Fruit fly (Drosophila melanogaster) whole organism, embryonic: ENCODE data around the gene Gmap.

ENCODE experiments used
- Abd-B ChIP-seq: fragments of 200-800 bp; sonication (Bioruptor generic); optimal IDR thresholded peaks from 2 replicates; lab custom pipeline; 2018; ENCODE audit warnings: missing biosample characterization, mild to moderate bottlenecking, missing genetic modification characterization, moderate library complexity
- Adf1 ChIP-seq: fragments of 200-800 bp; sonication (Bioruptor generic); IDR thresholded peaks from 2 replicates; pipeline ENCODE4 v1.3.6; 2022; ENCODE audit warnings: missing biosample characterization, missing genetic modification characterization
- Antp ChIP-seq: fragments of 200-800 bp; sonication (Bioruptor generic); optimal IDR thresholded peaks from 3 replicates; lab custom pipeline; 2016; ENCODE audit warnings: missing biosample characterization, missing genetic modification characterization
- B-H2 ChIP-seq: fragments of 200-800 bp; sonication (Bioruptor generic); optimal IDR thresholded peaks from 2 replicates; lab custom pipeline; 2018; ENCODE audit warnings: missing biosample characterization, mild to moderate bottlenecking, missing genetic modification characterization
- CG10654 ChIP-seq: fragments of 200-800 bp; sonication (Bioruptor generic); optimal IDR thresholded peaks from 2 replicates; lab custom pipeline; 2016; ENCODE audit warnings: missing biosample characterization, missing genetic modification characterization
- CG11093 ChIP-seq: fragments of 200-800 bp; sonication (Bioruptor generic); IDR thresholded peaks from 3 replicates; pipeline ENCODE4 v1.3.6; 2022; ENCODE audit warnings: missing biosample characterization, missing genetic modification characterization
- CG12104 ChIP-seq: fragments of 200-800 bp; sonication (Bioruptor generic); optimal IDR thresholded peaks from 3 replicates; lab custom pipeline; 2016; ENCODE audit warnings: missing biosample characterization, missing genetic modification characterization
- CG12744 ChIP-seq: fragments of 200-800 bp; sonication (Bioruptor generic); optimal IDR thresholded peaks from 2 replicates; lab custom pipeline; 2016; ENCODE audit warnings: missing biosample characterization, missing genetic modification characterization
- CG13123 ChIP-seq: fragments of 200-800 bp; sonication (Bioruptor generic); optimal IDR thresholded peaks from 2 replicates; lab custom pipeline; 2016; ENCODE audit warnings: missing biosample characterization, missing genetic modification characterization
- CG13287 ChIP-seq: fragments of 200-800 bp; sonication (Bioruptor generic); IDR thresholded peaks from 2 replicates; pipeline ENCODE4 v1.3.6; 2022; ENCODE audit warnings: missing biosample characterization, missing genetic modification characterization; ENCODE audit not compliant: partially characterized antibody
- CG14710 ChIP-seq: fragments of 200-800 bp; sonication (Bioruptor generic); optimal IDR thresholded peaks from 3 replicates; lab custom pipeline; 2019; ENCODE audit warnings: missing biosample characterization, mild to moderate bottlenecking, missing genetic modification characterization, moderate library complexity
- CG15011 ChIP-seq: fragments of 200-800 bp; sonication (Bioruptor generic); optimal IDR thresholded peaks from 3 replicates; lab custom pipeline; 2018; ENCODE audit warnings: missing biosample characterization, mild to moderate bottlenecking, missing genetic modification characterization
- CG15514 ChIP-seq: fragments of 200-800 bp; sonication (Bioruptor generic); optimal IDR thresholded peaks from 3 replicates; lab custom pipeline; 2017; ENCODE audit warnings: missing biosample characterization, missing genetic modification characterization, mild to moderate bottlenecking, moderate library complexity, missing genetic modification reagents
- CG17829 ChIP-seq: fragments of 200-800 bp; optimal IDR thresholded peaks from 2 replicates; lab custom pipeline; 2019; ENCODE audit warnings: missing biosample characterization, mild to moderate bottlenecking, missing genetic modification characterization, moderate library complexity
- CG18476 ChIP-seq: fragments of 200-800 bp; sonication (Bioruptor generic); optimal IDR thresholded peaks from 2 replicates; lab custom pipeline; 2016; ENCODE audit warnings: missing biosample characterization, mild to moderate bottlenecking, missing genetic modification characterization
- CG2116 ChIP-seq: fragments of 200-800 bp; sonication (Bioruptor generic); optimal IDR thresholded peaks from 3 replicates; lab custom pipeline; 2018; ENCODE audit warnings: missing biosample characterization, mild to moderate bottlenecking, missing genetic modification characterization
- CG32772 ChIP-seq: fragments of 200-800 bp; sonication (Bioruptor generic); IDR thresholded peaks from 2 replicates; pipeline ENCODE4 v1.3.6; 2022; ENCODE audit warnings: missing biosample characterization, missing genetic modification characterization
- CG42726 ChIP-seq: fragments of 200-800 bp; sonication (Bioruptor generic); IDR thresholded peaks from 2 replicates; pipeline ENCODE4 v1.3.6; 2022; ENCODE audit warnings: missing biosample characterization, missing genetic modification characterization; ENCODE audit not compliant: partially characterized antibody
- CG6175 ChIP-seq: fragments of 200-800 bp; sonication (Bioruptor generic); IDR thresholded peaks from 3 replicates; pipeline ENCODE4 v1.3.6; 2022; ENCODE audit warnings: missing biosample characterization, missing genetic modification characterization
- CG6813 ChIP-seq: fragments of 200-800 bp; sonication (Bioruptor generic); optimal IDR thresholded peaks from 2 replicates; lab custom pipeline; 2017; ENCODE audit warnings: missing biosample characterization, missing genetic modification characterization, mild to moderate bottlenecking, moderate library complexity, missing genetic modification reagents
- CG8089 ChIP-seq: fragments of 200-800 bp; sonication (Bioruptor generic); optimal IDR thresholded peaks from 3 replicates; lab custom pipeline; 2016; ENCODE audit warnings: missing biosample characterization, missing genetic modification characterization
- Dfd ChIP-seq, 2 experiments: fragments of >200 bp; optimal IDR thresholded peaks; 2 replicates each; lab custom pipeline; 2017; ENCODE audit warnings: missing biosample characterization in 2 of 2, missing genetic modification characterization in 2 of 2
- Doc3 ChIP-seq: fragments of 200-800 bp; sonication (Bioruptor generic); IDR thresholded peaks from 3 replicates; pipeline ENCODE4 v1.3.6; 2022; ENCODE audit warnings: missing biosample characterization, missing genetic modification characterization; ENCODE audit not compliant: partially characterized antibody
- E2f1 ChIP-seq: fragments of 200-800 bp; sonication (Bioruptor generic); IDR thresholded peaks from 2 replicates; pipeline ENCODE4 v1.3.6; 2022; ENCODE audit warnings: missing biosample characterization, missing genetic modification characterization
- Ets97D ChIP-seq: fragments of 200-800 bp; sonication (Bioruptor generic); optimal IDR thresholded peaks from 3 replicates; lab custom pipeline; 2016; ENCODE audit warnings: missing biosample characterization, missing genetic modification characterization
- Fer3 ChIP-seq: fragments of 200-800 bp; sonication (Bioruptor generic); optimal IDR thresholded peaks from 2 replicates; lab custom pipeline; 2018; ENCODE audit warnings: missing biosample characterization, mild to moderate bottlenecking, missing genetic modification characterization, moderate library complexity
- Gug ChIP-seq: fragments of 200-800 bp; sonication (Bioruptor generic); IDR thresholded peaks from 4 replicates; pipeline ENCODE4 v1.3.6; 2022; ENCODE audit warnings: missing biosample characterization, missing genetic modification characterization
- HLH4C ChIP-seq: fragments of 200-800 bp; sonication (Bioruptor generic); IDR thresholded peaks from 3 replicates; pipeline ENCODE4 v1.3.6; 2022; ENCODE audit warnings: missing biosample characterization, missing genetic modification characterization; ENCODE audit not compliant: partially characterized antibody
- HmgZ ChIP-seq: fragments of 200-800 bp; sonication (Bioruptor generic); optimal IDR thresholded peaks from 2 replicates; lab custom pipeline; 2018; ENCODE audit warnings: missing biosample characterization, mild to moderate bottlenecking, missing genetic modification characterization
- Lim3 ChIP-seq: fragments of 200-800 bp; sonication (Bioruptor generic); IDR thresholded peaks from 2 replicates; pipeline ENCODE4 v1.3.6; 2022; ENCODE audit warnings: missing biosample characterization, missing genetic modification characterization
- NfI ChIP-seq: fragments of 200-800 bp; sonication (Bioruptor generic); optimal IDR thresholded peaks from 3 replicates; lab custom pipeline; 2018; ENCODE audit warnings: missing biosample characterization, mild to moderate bottlenecking, missing genetic modification characterization, moderate library complexity
- Optix ChIP-seq: fragments of 200-800 bp; sonication (Bioruptor generic); IDR thresholded peaks from 3 replicates; pipeline ENCODE4 v1.3.6; 2022; ENCODE audit warnings: missing biosample characterization, missing genetic modification characterization
- Xbp1 ChIP-seq: fragments of 200-800 bp; sonication (Bioruptor generic); optimal IDR thresholded peaks from 3 replicates; lab custom pipeline; 2016; ENCODE audit warnings: missing biosample characterization, mild to moderate bottlenecking, missing genetic modification characterization
- ac ChIP-seq: fragments of 200-800 bp; sonication (Bioruptor generic); optimal IDR thresholded peaks from 3 replicates; lab custom pipeline; 2017; ENCODE audit warnings: missing biosample characterization, mild to moderate bottlenecking, missing genetic modification characterization
- aop ChIP-seq: fragments of 200-800 bp; sonication (Bioruptor generic); IDR thresholded peaks from 2 replicates; pipeline ENCODE4 v1.3.6; 2022; ENCODE audit warnings: missing biosample characterization, missing genetic modification characterization
- bcd ChIP-seq: fragments of 200-800 bp; sonication (Bioruptor generic); optimal IDR thresholded peaks from 2 replicates; lab custom pipeline; 2017; ENCODE audit warnings: missing biosample characterization, mild to moderate bottlenecking, missing genetic modification characterization
- chinmo ChIP-seq: fragments of 200-800 bp; sonication (Bioruptor generic); IDR thresholded peaks from 4 replicates; pipeline ENCODE4 v1.3.6; 2022; ENCODE audit warnings: missing biosample characterization, missing genetic modification characterization; ENCODE audit not compliant: partially characterized antibody
- gem ChIP-seq: fragments of 200-800 bp; sonication (Bioruptor generic); optimal IDR thresholded peaks from 2 replicates; lab custom pipeline; 2019; ENCODE audit warnings: missing biosample characterization, mild to moderate bottlenecking, missing genetic modification characterization, moderate library complexity
- hkb ChIP-seq, 2 experiments: fragments of 200-800 bp in 1 of 2; fragments of >200 bp in 1 of 2; sonication (Bioruptor generic) in 1 of 2; IDR thresholded peaks in 1 of 2; optimal IDR thresholded peaks in 1 of 2; 2 replicates each; pipeline versions ENCODE4 v1.3.6 to Lab custom; 2017 to 2022; ENCODE audit warnings: missing biosample characterization in 1 of 2, missing genetic modification characterization in 1 of 2
- ind ChIP-seq: fragments of 200-800 bp; sonication (Bioruptor generic); optimal IDR thresholded peaks from 3 replicates; lab custom pipeline; 2016; ENCODE audit warnings: missing biosample characterization, missing genetic modification characterization
- inv ChIP-seq: fragments of 200-800 bp; sonication (Bioruptor generic); IDR thresholded peaks from 2 replicates; pipeline ENCODE4 v1.3.6; 2022; ENCODE audit warnings: missing biosample characterization, missing genetic modification characterization; ENCODE audit not compliant: partially characterized antibody
- mam ChIP-seq: fragments of 200-800 bp; sonication (Bioruptor generic); optimal IDR thresholded peaks from 3 replicates; lab custom pipeline; 2016; ENCODE audit warnings: missing biosample characterization, missing genetic modification characterization
- org-1 ChIP-seq: fragments of 200-800 bp; sonication (Bioruptor generic); optimal IDR thresholded peaks from 2 replicates; lab custom pipeline; 2017; ENCODE audit warnings: missing biosample characterization, missing genetic modification characterization
- tap ChIP-seq: fragments of 200-800 bp; optimal IDR thresholded peaks from 3 replicates; lab custom pipeline; 2019; ENCODE audit warnings: missing biosample characterization, mild to moderate bottlenecking, missing genetic modification characterization, moderate library complexity
- tgo ChIP-seq: fragments of 200-800 bp; sonication (Bioruptor generic); IDR thresholded peaks from 3 replicates; pipeline ENCODE4 v1.3.6; 2022; ENCODE audit warnings: missing biosample characterization, missing genetic modification characterization
- ttk ChIP-seq: fragments of 200-800 bp; sonication (Bioruptor generic); IDR thresholded peaks from 2 replicates; pipeline ENCODE4 v2.1.2; 2022; ENCODE audit warnings: missing biosample characterization, missing genetic modification characterization
- usp ChIP-seq: fragments of >200 bp; optimal IDR thresholded peaks from 2 replicates; lab custom pipeline; 2017; ENCODE audit warnings: missing biosample characterization, missing genetic modification characterization
- vnd ChIP-seq: fragments of 200-800 bp; sonication (Bioruptor generic); IDR thresholded peaks from 3 replicates; pipeline ENCODE4 v1.3.6; 2022; ENCODE audit warnings: missing biosample characterization, missing genetic modification characterization; ENCODE audit not compliant: partially characterized antibody
- wdn ChIP-seq: fragments of 200-800 bp; sonication (Bioruptor generic); IDR thresholded peaks from 2 replicates; pipeline ENCODE4 v1.3.6; 2022; ENCODE audit warnings: missing biosample characterization, missing genetic modification characterization
- zen2 ChIP-seq: fragments of 200-800 bp; sonication (Bioruptor generic); IDR thresholded peaks from 3 replicates; pipeline ENCODE4 v1.3.6; 2022; ENCODE audit warnings: missing biosample characterization, missing genetic modification characterization; ENCODE audit not compliant: partially characterized antibody

The Gmap gene

dm6 chrX:15453121-15453520 is 33.6 kb upstream of the Gmap start, which contains the start of gene CG11655 (continued):
- TF ChIP-seq CG18476 (GFP tag; lab: Kevin White, UChicago) = no peak
- TF ChIP-seq Doc3 = no peak
- TF ChIP-seq HLH4C (GFP tag; lab: Robert Waterston, UW) = no peak
- no peak for TF ChIP-seq CG42726 (GFP tag; lab: Robert Waterston, UW)
- TF ChIP-seq Lim3 (GFP tag; lab: Robert Waterston, UW) = no peak
- no peak for TF ChIP-seq mam (GFP tag; lab: Kevin White, UChicago)
- TF ChIP-seq B-H2 (GFP tag; lab: Kevin White, UChicago) = no peak
- peak; percentile 33 for TF ChIP-seq Abd-B (GFP tag; lab: Kevin White, UChicago)
- peak; percentile 30 for TF ChIP-seq NfI (GFP tag; lab: Kevin White, UChicago)
- TF ChIP-seq Fer3 (tag; lab: Kevin White, UChicago) = peak; percentile 25
- no peak for TF ChIP-seq inv
- no peak for TF ChIP-seq HmgZ (tag; lab: Kevin White, UChicago)
- no peak for TF ChIP-seq Optix (GFP tag; lab: Robert Waterston, UW)
- no peak for TF ChIP-seq vnd (GFP tag; lab: Robert Waterston, UW)
- peak; percentile 43; the same call in 1 of the 4 replicates for TF ChIP-seq Gug
- no peak for TF ChIP-seq CG6813
- TF ChIP-seq wdn (GFP tag; lab: Robert Waterston, UW) = no peak
- TF ChIP-seq tap (tag; lab: Kevin White, UChicago) = no peak
- peak; percentile 38 for TF ChIP-seq CG17829
- TF ChIP-seq E2f1 (GFP tag; lab: Robert Waterston, UW) = peak; percentile 28; the same call in 1 of the 2 replicates
- TF ChIP-seq CG11093 (GFP tag; lab: Robert Waterston, UW) = no peak
- peak; percentile 24 for TF ChIP-seq CG14710 (tag; lab: Kevin White, UChicago)
- TF ChIP-seq Dfd (GFP tag; optimal IDR thresholded peaks at IDR 0.05; lab: Kevin White, UChicago) = no peak
- no peak for TF ChIP-seq Adf1 (GFP tag; lab: Robert Waterston, UW)
- TF ChIP-seq hkb (optimal IDR thresholded peaks at IDR 0.05; lab: Kevin White, UChicago) = no peak
- TF ChIP-seq hkb (GFP tag; IDR thresholded peaks at IDR 0.05; lab: Robert Waterston, UW) = peak; percentile 43; the same call in 1 of the 2 replicates
- no peak for TF ChIP-seq CG2116
- peak; percentile 48 for TF ChIP-seq CG15514 (GFP tag; lab: Kevin White, UChicago)
- TF ChIP-seq ttk (GFP tag; lab: Robert Waterston, UW) = no peak
- TF ChIP-seq CG8089 (GFP tag; lab: Kevin White, UChicago) = no peak
- peak; percentile 21; the same call in 1 of the 3 replicates for TF ChIP-seq tgo (GFP tag; lab: Robert Waterston, UW)
- peak; percentile 23 for TF ChIP-seq Xbp1 (GFP tag; lab: Kevin White, UChicago)
- no peak for TF ChIP-seq Antp
- TF ChIP-seq aop (GFP tag; lab: Robert Waterston, UW) = no peak
- no peak for TF ChIP-seq CG12744 (GFP tag; lab: Kevin White, UChicago)
- no peak for TF ChIP-seq CG6175
- no peak for TF ChIP-seq gem (tag; lab: Kevin White, UChicago)
- TF ChIP-seq CG15011 (GFP tag; lab: Kevin White, UChicago) = no peak
- no peak for TF ChIP-seq org-1
- no peak for TF ChIP-seq CG12104 (GFP tag; lab: Kevin White, UChicago)
- peak; percentile 32 for TF ChIP-seq bcd
- TF ChIP-seq CG13123 = no peak
- no peak for TF ChIP-seq zen2
- TF ChIP-seq chinmo (GFP tag; lab: Robert Waterston, UW) = 0 out of 4 replicates have a peak, but pooled peaks have one; percentile 52
- TF ChIP-seq ind (GFP tag; lab: Kevin White, UChicago) = peak; percentile 41
- TF ChIP-seq usp (GFP tag; lab: Kevin White, UChicago) = no peak
- no peak for TF ChIP-seq ac (GFP tag; lab: Kevin White, UChicago)
- no peak for TF ChIP-seq CG10654
- TF ChIP-seq Ets97D = no peak
- TF ChIP-seq CG32772 (GFP tag; lab: Robert Waterston, UW) = no peak
- TF ChIP-seq CG13287 (GFP tag; lab: Robert Waterston, UW) = no peak
